Worm (Caenorhabditis elegans) whole organism, L2 larva: ENCODE measurements around the gene str-188.

ENCODE experiments used
- R02D3.7 ChIP-seq: fragments of 150-350 bp; optimal IDR thresholded peaks from 2 replicates; lab custom pipeline; 2014; ENCODE audit warnings: missing biosample characterization, missing genetic modification characterization
- ceh-16 ChIP-seq: fragments of 150-350 bp; optimal IDR thresholded peaks from 2 replicates; lab custom pipeline; 2014; ENCODE audit warnings: missing biosample characterization, missing genetic modification characterization
- egl-27 ChIP-seq: sonication (generic microtip); optimal IDR thresholded peaks from 3 replicates; lab custom pipeline; 2017; ENCODE audit warnings: missing biosample characterization, missing genetic modification reagents, missing genetic modification characterization
- nhr-11 ChIP-seq: fragments of 150-350 bp; optimal IDR thresholded peaks from 2 replicates; lab custom pipeline; 2014; ENCODE audit warnings: missing biosample characterization, missing genetic modification characterization
- nhr-12 ChIP-seq: fragments of 150-350 bp; optimal IDR thresholded peaks from 2 replicates; lab custom pipeline; 2014; ENCODE audit warnings: missing biosample characterization, missing genetic modification characterization
- nhr-77 ChIP-seq: fragments of 150-350 bp; optimal IDR thresholded peaks from 2 replicates; lab custom pipeline; 2014; ENCODE audit warnings: missing biosample characterization, missing genetic modification characterization
- sem-4 ChIP-seq: fragments of 150-350 bp; optimal IDR thresholded peaks from 2 replicates; lab custom pipeline; 2014; ENCODE audit warnings: missing biosample characterization, missing genetic modification reagents, missing genetic modification characterization
- snpc-4 ChIP-seq: fragments of 150-350 bp; optimal IDR thresholded peaks from 2 replicates; lab custom pipeline; 2014; ENCODE audit warnings: missing biosample characterization, missing genetic modification characterization

DNA sequence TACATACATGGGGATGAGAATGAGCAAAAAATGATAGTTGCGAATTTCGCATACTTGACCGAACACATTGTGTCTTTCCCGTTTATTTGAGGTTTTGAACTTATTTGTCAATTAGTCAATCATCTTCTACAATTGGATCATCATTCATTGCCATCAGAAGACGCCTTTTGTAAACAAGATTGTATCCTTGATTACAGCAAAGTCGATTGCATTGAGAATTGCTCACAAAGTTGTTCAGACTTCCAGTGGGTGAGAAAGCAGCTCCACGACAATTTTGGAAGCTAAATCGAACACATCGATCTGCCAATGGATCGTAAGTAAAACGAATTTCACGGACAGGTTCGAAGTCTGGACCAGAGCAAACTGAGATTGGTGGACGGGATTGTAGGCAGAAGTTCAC, 36.2 kb upstream of the str-188 start:
- TF ChIP-seq egl-27 (no peak), ceh-16 (tag; lab: Kevin White, UChicago) (no peak), nhr-77 (tag; lab: Kevin White, UChicago) (no peak), nhr-12 (tag; lab: Kevin White, UChicago) (no peak), sem-4 (tag; lab: Kevin White, UChicago) (no peak), nhr-11 (tag; lab: Kevin White, UChicago) (no peak), R02D3.7 (tag; lab: Kevin White, UChicago) (no peak), snpc-4 (tag; lab: Kevin White, UChicago) (no peak)
